Fruit fly (Drosophila melanogaster) whole organism, wandering third instar larva: Measurements from ENCODE around the gene CG31221.

Source experiments
- Abd-B ChIP-seq: fragments of >200 bp; optimal IDR thresholded peaks from 2 replicates; lab custom pipeline; 2017; ENCODE audit warnings: missing biosample characterization, missing genetic modification characterization
- CG32264 ChIP-seq: fragments of 200-800 bp; sonication (Bioruptor generic); optimal IDR thresholded peaks from 2 replicates; lab custom pipeline; 2016; ENCODE audit warnings: missing biosample characterization, missing genetic modification characterization
- CG9705 ChIP-seq: fragments of 200-800 bp; sonication (Bioruptor generic); optimal IDR thresholded peaks from 2 replicates; lab custom pipeline; 2018; ENCODE audit warnings: missing biosample characterization, mild to moderate bottlenecking, missing genetic modification characterization
- Dfd ChIP-seq: fragments of >200 bp; optimal IDR thresholded peaks from 2 replicates; lab custom pipeline; 2017; ENCODE audit warnings: missing biosample characterization, missing genetic modification characterization
- GATAd ChIP-seq: sonication (Bioruptor generic); optimal IDR thresholded peaks from 2 replicates; lab custom pipeline; 2016; ENCODE audit warnings: missing biosample characterization, missing genetic modification characterization
- HLH106 ChIP-seq: fragments of 200-800 bp; optimal IDR thresholded peaks from 3 replicates; lab custom pipeline; 2019; ENCODE audit warnings: missing biosample characterization, mild to moderate bottlenecking, missing genetic modification characterization, moderate library complexity
- Hnf4 ChIP-seq: fragments of 200-800 bp; sonication (Bioruptor generic); optimal IDR thresholded peaks from 2 replicates; lab custom pipeline; 2016; ENCODE audit warnings: missing biosample characterization, mild to moderate bottlenecking, missing genetic modification characterization
- Hr78 ChIP-seq: fragments of >200 bp; optimal IDR thresholded peaks from 2 replicates; lab custom pipeline; 2017; ENCODE audit warnings: missing biosample characterization, missing genetic modification characterization
- Hr83 ChIP-seq: fragments of 200-300 bp; sonication (Bioruptor generic); optimal IDR thresholded peaks from 2 replicates; lab custom pipeline; 2016; ENCODE audit warnings: missing biosample characterization, mild to moderate bottlenecking, missing genetic modification characterization, moderate library complexity; ENCODE audit not compliant: poor library complexity, severe bottlenecking
- Myc ChIP-seq: fragments of >200 bp; optimal IDR thresholded peaks from 2 replicates; lab custom pipeline; 2017
- OdsH ChIP-seq: fragments of 200-800 bp; sonication (Bioruptor generic); optimal IDR thresholded peaks from 2 replicates; lab custom pipeline; 2016; ENCODE audit warnings: missing biosample characterization, mild to moderate bottlenecking, missing genetic modification characterization
- Rel ChIP-seq, 2 experiments: fragments of 200-800 bp; sonication (Bioruptor generic) in 1 of 2; optimal IDR thresholded peaks; 2 replicates in 1 of 2; 3 replicates in 1 of 2; lab custom pipeline; 2016 to 2019; ENCODE audit warnings: mild to moderate bottlenecking in 2 of 2, missing biosample characterization in 2 of 2, missing genetic modification characterization in 2 of 2, moderate library complexity in 1 of 2
- Sp1 ChIP-seq: fragments of 200-800 bp; sonication (Bioruptor generic); optimal IDR thresholded peaks from 3 replicates; lab custom pipeline; 2019; ENCODE audit warnings: missing biosample characterization, mild to moderate bottlenecking, missing genetic modification characterization, moderate library complexity
- br ChIP-seq: fragments of 200-800 bp; sonication (Bioruptor generic); optimal IDR thresholded peaks from 2 replicates; lab custom pipeline; 2016; ENCODE audit warnings: missing biosample characterization, missing genetic modification characterization
- brk ChIP-seq: fragments of 200-800 bp; sonication (Bioruptor generic); optimal IDR thresholded peaks from 2 replicates; lab custom pipeline; 2016; ENCODE audit warnings: missing biosample characterization, mild to moderate bottlenecking, missing genetic modification characterization
- dl ChIP-seq, 2 experiments: fragments of 175-275, 200-275 bp in 1 of 2; fragments of 200-275 bp in 1 of 2; sonication (Bioruptor generic); optimal IDR thresholded peaks; lab custom pipeline; 2018; ENCODE audit warnings: mild to moderate bottlenecking in 2 of 2, missing biosample characterization in 2 of 2, missing genetic modification characterization in 2 of 2, moderate library complexity in 2 of 2; ENCODE audit not compliant: partially characterized antibody in 2 of 2, insufficient read depth in 1 of 2
- dmrt93B ChIP-seq: fragments of 200-800 bp; sonication (Bioruptor generic); optimal IDR thresholded peaks from 2 replicates; lab custom pipeline; 2018; ENCODE audit warnings: missing biosample characterization, mild to moderate bottlenecking, missing genetic modification characterization
- dsf ChIP-seq: sonication (Bioruptor generic); optimal IDR thresholded peaks from 2 replicates; lab custom pipeline; 2016; ENCODE audit warnings: missing biosample characterization, missing genetic modification characterization, borderline replicate concordance
- ey ChIP-seq: fragments of 200-800 bp; sonication (Bioruptor generic); optimal IDR thresholded peaks from 2 replicates; lab custom pipeline; 2016; ENCODE audit warnings: missing biosample characterization, missing genetic modification characterization
- foxo ChIP-seq, 2 experiments: fragments of 200-800 bp; sonication (Bioruptor generic); optimal IDR thresholded peaks; 2 replicates in 1 of 2; 3 replicates in 1 of 2; lab custom pipeline; 2016 to 2017; ENCODE audit warnings: missing biosample characterization in 2 of 2, missing genetic modification characterization in 2 of 2
- fru ChIP-seq: fragments of 200-800 bp; sonication (Bioruptor generic); optimal IDR thresholded peaks from 3 replicates; lab custom pipeline; 2016; ENCODE audit warnings: missing biosample characterization, mild to moderate bottlenecking, missing genetic modification characterization
- jim ChIP-seq: fragments of 175-275, 200-325 bp; sonication (Bioruptor generic); optimal IDR thresholded peaks from 2 replicates; lab custom pipeline; 2016; ENCODE audit warnings: missing biosample characterization, mild to moderate bottlenecking, missing genetic modification characterization
- lola ChIP-seq: fragments of >200 bp; optimal IDR thresholded peaks from 2 replicates; lab custom pipeline; 2017; ENCODE audit warnings: missing biosample characterization, missing genetic modification characterization
- pan ChIP-seq: fragments of >200 bp; optimal IDR thresholded peaks from 2 replicates; lab custom pipeline; 2017
- psq ChIP-seq: fragments of 200-800 bp; sonication (Bioruptor generic); optimal IDR thresholded peaks from 3 replicates; lab custom pipeline; 2017; ENCODE audit warnings: missing biosample characterization, mild to moderate bottlenecking, missing genetic modification characterization, moderate library complexity
- rgr ChIP-seq: fragments of 200-800 bp; sonication (Bioruptor generic); optimal IDR thresholded peaks from 3 replicates; lab custom pipeline; 2016; ENCODE audit warnings: missing biosample characterization, mild to moderate bottlenecking, missing genetic modification characterization
- sage ChIP-seq: fragments of 200-800 bp; sonication (Bioruptor generic); optimal IDR thresholded peaks from 2 replicates; lab custom pipeline; 2016; ENCODE audit warnings: missing biosample characterization, mild to moderate bottlenecking, missing genetic modification characterization
- tai ChIP-seq: sonication (Bioruptor generic); optimal IDR thresholded peaks from 2 replicates; lab custom pipeline; 2016; ENCODE audit warnings: missing biosample characterization, missing genetic modification characterization
- usp ChIP-seq: fragments of >200 bp; optimal IDR thresholded peaks from 2 replicates; lab custom pipeline; 2017; ENCODE audit warnings: missing biosample characterization, missing genetic modification characterization

CG31221 gene

DNA sequence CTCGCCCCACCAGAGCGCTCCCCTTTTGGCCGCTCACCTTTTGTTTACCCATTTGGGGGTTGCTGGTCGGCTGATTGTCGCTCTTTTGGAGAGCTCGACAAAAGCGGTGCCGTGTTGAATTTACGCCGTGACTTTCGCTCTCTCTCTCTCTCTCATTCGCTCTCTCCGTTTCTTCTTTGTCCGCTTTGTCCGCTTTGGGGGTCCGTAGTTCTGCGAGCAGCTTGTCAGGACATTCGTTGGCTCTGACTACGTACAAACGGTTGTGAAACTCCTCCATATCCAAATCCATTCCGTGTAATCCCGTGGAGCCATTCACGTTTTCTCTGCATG, 86.8 kb downstream of the CG31221 start:
- no peak for TF ChIP-seq usp (GFP tag; lab: Kevin White, UChicago)
- no peak for TF ChIP-seq Hr83 (GFP tag; lab: Kevin White, UChicago)
- no peak for TF ChIP-seq dsf (GFP tag; lab: Kevin White, UChicago)
- TF ChIP-seq CG9705 (GFP tag; lab: Kevin White, UChicago) = no peak
- TF ChIP-seq GATAd (GFP tag; lab: Kevin White, UChicago) = no peak
- no peak for TF ChIP-seq Dfd
- no peak for TF ChIP-seq foxo (GFP tag; optimal IDR thresholded peaks at IDR 0.05; lab: Kevin White, UChicago)
- TF ChIP-seq fru = no peak
- TF ChIP-seq Rel (GFP tag; optimal IDR thresholded peaks at IDR 0.05; lab: Kevin White, UChicago) = no peak
- no peak for TF ChIP-seq Rel (tag; optimal IDR thresholded peaks at IDR 0.05; lab: Kevin White, UChicago)
- no peak for TF ChIP-seq Hr78 (GFP tag; lab: Kevin White, UChicago)
- TF ChIP-seq psq (GFP tag; lab: Kevin White, UChicago) = no peak
- no peak for TF ChIP-seq Abd-B (GFP tag; lab: Kevin White, UChicago)
- TF ChIP-seq br (GFP tag; lab: Kevin White, UChicago) = no peak
- no peak for TF ChIP-seq tai (GFP tag; lab: Kevin White, UChicago)
- TF ChIP-seq brk (GFP tag; lab: Kevin White, UChicago) = no peak
- TF ChIP-seq dl (GFP tag; optimal IDR thresholded peaks at IDR 0.05; lab: Kevin White, UChicago; ENCODE audit: insufficient read depth in 1 of 2, partially characterized antibody in 2 of 2) = no peak
- TF ChIP-seq HLH106 (tag; lab: Kevin White, UChicago) = no peak
- no peak for TF ChIP-seq pan
- TF ChIP-seq rgr (GFP tag; lab: Kevin White, UChicago) = no peak
- no peak for TF ChIP-seq jim

dm6 chr3R:19499776-19500175, 87.3 kb downstream of the CG31221 start:
- TF ChIP-seq CG32264 (GFP tag; lab: Kevin White, UChicago) (no peak), HLH106 (tag; lab: Kevin White, UChicago) (no peak), Dfd (no peak), Hnf4 (GFP tag; lab: Kevin White, UChicago) (no peak), OdsH (GFP tag; lab: Kevin White, UChicago) (no peak), sage (GFP tag; lab: Kevin White, UChicago) (no peak), dl (GFP tag; optimal IDR thresholded peaks at IDR 0.05; lab: Kevin White, UChicago; ENCODE audit: insufficient read depth in 1 of 2, partially characterized antibody in 2 of 2) (no peak)
- TF ChIP-seq, all 38 proteins: peak for 0

dm6 chr3R:19500588-19500987, 88.1 kb downstream of the CG31221 start:
- TF ChIP-seq Dfd = peak; percentile 56
- no peak for TF ChIP-seq CG9705 (GFP tag; lab: Kevin White, UChicago)

dm6 chr3R:19503058-19503682, 90.7 kb downstream of the CG31221 start:
- TF ChIP-seq sage (GFP tag; lab: Kevin White, UChicago) (no peak), OdsH (GFP tag; lab: Kevin White, UChicago) (no peak), lola (GFP tag; lab: Kevin White, UChicago) (no peak), fru (no peak), Myc (lab: Kevin White, UChicago) (no peak), Sp1 (GFP tag; lab: Kevin White, UChicago) (no peak), psq (GFP tag; lab: Kevin White, UChicago) (no peak), usp (GFP tag; lab: Kevin White, UChicago) (no peak), tai (GFP tag; lab: Kevin White, UChicago) (no peak), CG9705 (GFP tag; lab: Kevin White, UChicago) (no peak), Abd-B (GFP tag; lab: Kevin White, UChicago) (no peak), ey (GFP tag; lab: Kevin White, UChicago) (no peak)

- TF ChIP-seq br (GFP tag; lab: Kevin White, UChicago) = no peak
- no peak for TF ChIP-seq ey (GFP tag; lab: Kevin White, UChicago)
- TF ChIP-seq dmrt93B = no peak
- TF ChIP-seq fru = no peak
- TF ChIP-seq dl (GFP tag; optimal IDR thresholded peaks at IDR 0.05; lab: Kevin White, UChicago; ENCODE audit: insufficient read depth in 1 of 2, partially characterized antibody in 2 of 2) = no peak
- no peak for TF ChIP-seq CG9705 (GFP tag; lab: Kevin White, UChicago)
- no peak for TF ChIP-seq pan
Measured at dm6 chr3R:19508388-19509185, 96.1 kb downstream of the CG31221 start.
